Fruit fly (Drosophila melanogaster): Measurements from ENCODE around the gene CG42445.

Gene CG42445

DNA sequence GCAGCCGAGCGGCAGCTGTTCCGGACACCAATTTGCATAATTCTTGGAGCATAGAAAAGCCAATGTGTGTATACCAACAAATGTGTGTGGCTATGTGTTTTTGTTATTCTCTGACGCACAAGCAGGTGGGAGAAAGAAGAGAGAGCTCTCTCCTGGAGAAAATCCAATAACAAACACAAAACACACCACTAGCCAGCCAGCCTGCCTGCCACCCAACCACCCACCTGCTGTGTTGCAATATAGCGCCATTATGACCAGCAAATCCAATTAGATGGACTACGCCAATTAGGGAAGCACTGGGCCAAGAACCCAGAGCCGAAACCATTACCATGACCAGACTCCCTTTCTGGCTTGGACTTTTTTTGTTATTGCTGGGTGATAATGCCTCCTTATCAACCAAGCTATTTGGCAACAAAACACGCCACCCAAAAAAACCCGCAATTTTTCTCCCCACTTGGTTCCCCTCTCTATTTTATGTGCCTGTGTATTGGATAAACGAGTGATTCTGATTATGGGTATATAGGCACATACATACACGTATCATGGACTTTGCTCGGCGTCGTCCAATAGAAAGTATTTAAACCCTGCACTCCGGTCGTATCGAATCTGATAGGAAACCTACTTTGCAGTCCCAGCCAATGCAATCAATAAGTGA, 30.2 kb downstream of the CG42445 start:
- TF ChIP-seq Mnt (GFP tag; optimal IDR thresholded peaks at IDR 0.05) (peak; percentile 60), bab1 (GFP tag; optimal IDR thresholded peaks at IDR 0.05) (no peak), CG1620 (GFP tag; optimal IDR thresholded peaks at IDR 0.05) (no peak), pad (GFP tag; optimal IDR thresholded peaks at IDR 0.05) (peak; percentile 54), toe (GFP tag; optimal IDR thresholded peaks at IDR 0.05) (peak; percentile 34), CG14711 (tag; optimal IDR thresholded peaks at IDR 0.05) (peak; percentile 27), CG7045 (GFP tag; optimal IDR thresholded peaks at IDR 0.05) (peak; percentile 38), CG5204 (GFP tag; optimal IDR thresholded peaks at IDR 0.05) (peak; percentile 42), CG12768 (GFP tag; optimal IDR thresholded peaks at IDR 0.05) (peak; percentile 72), cic (GFP tag; optimal IDR thresholded peaks at IDR 0.05) (peak; percentile 6)

- TF ChIP-seq CG12768 (GFP tag; optimal IDR thresholded peaks at IDR 0.05) (peak; percentile 95), toe (GFP tag; optimal IDR thresholded peaks at IDR 0.05) (peak; percentile 96), Mnt (GFP tag; optimal IDR thresholded peaks at IDR 0.05) (peak; percentile 89), ovo (GFP tag; optimal IDR thresholded peaks at IDR 0.05) (peak; percentile 97), Crg-1 (GFP tag; optimal IDR thresholded peaks at IDR 0.05) (peak; percentile 96), cnc (optimal IDR thresholded peaks at IDR 0.05) (no peak), bab1 (GFP tag; optimal IDR thresholded peaks at IDR 0.05) (peak; percentile 97), Clk (GFP tag; optimal IDR thresholded peaks at IDR 0.05) (peak; percentile 92), tj (GFP tag; optimal IDR thresholded peaks at IDR 0.05) (peak; percentile 93), CG1620 (GFP tag; optimal IDR thresholded peaks at IDR 0.05) (peak; percentile 90), Hr96 (GFP tag; optimal IDR thresholded peaks at IDR 0.05) (no peak), CG33017 (tag; optimal IDR thresholded peaks at IDR 0.05) (peak; percentile 95), CG11617 (GFP tag; optimal IDR thresholded peaks at IDR 0.05) (peak; percentile 97), CG14711 (tag; optimal IDR thresholded peaks at IDR 0.05) (peak; percentile 97), CG7101 (tag; optimal IDR thresholded peaks at IDR 0.05) (peak; percentile 98), CG5204 (GFP tag; optimal IDR thresholded peaks at IDR 0.05) (peak; percentile 90), pad (GFP tag; optimal IDR thresholded peaks at IDR 0.05) (peak; percentile 88), kay (GFP tag; ENCODE audit: borderline replicate concordance) (no peak), cic (GFP tag; optimal IDR thresholded peaks at IDR 0.05) (peak; percentile 87), CG7045 (GFP tag; optimal IDR thresholded peaks at IDR 0.05) (peak; percentile 96)
These were observed 30.9 kb downstream of the CG42445 start, which contains the start of the genes Cds and Uba2 for dm6 chr3L:8127712-8128210. Gene Cds (plus strand): TSS chr3L:8127762. Gene Uba2 (minus strand): TSS chr3L:8127818.

dm6 chr3L:8124481-8125359, 34.0 kb downstream of the CG42445 start, which contains the start of the genes CG7550 and mRpL36:
Gene CG7550 (minus strand): TSS chr3L:8124531.
Gene mRpL36 (minus strand): TSS chr3L:8125132.
- TF ChIP-seq CG11617 (GFP tag; optimal IDR thresholded peaks at IDR 0.05) (peak; percentile 3), bab1 (GFP tag; optimal IDR thresholded peaks at IDR 0.05) (no peak), CG12768 (GFP tag; optimal IDR thresholded peaks at IDR 0.05) (no peak), cnc (optimal IDR thresholded peaks at IDR 0.05) (no peak)

DNA sequence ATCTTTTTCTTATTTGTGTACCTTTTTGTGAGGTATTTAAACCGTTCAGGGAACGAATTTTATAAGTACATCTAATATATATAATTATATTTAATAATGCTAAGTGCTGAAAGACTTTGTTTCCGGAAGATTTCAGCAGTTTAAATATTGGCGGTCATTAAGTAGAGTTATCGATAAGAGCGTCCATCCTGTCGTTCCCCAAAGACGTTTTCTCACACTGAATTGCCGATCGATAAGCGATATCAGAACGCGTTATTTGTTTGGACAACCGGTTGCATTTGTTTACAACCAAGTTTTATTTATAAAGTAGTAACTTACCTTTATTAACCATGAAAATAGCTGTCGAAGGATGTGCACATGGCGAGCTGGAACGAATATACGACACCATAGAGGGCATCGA, 37.1 kb downstream of the CG42445 start, which contains the start of gene ldbr:
TSS of gene ldbr (plus strand) at position 238 of the 400 bp plus-strand sequence.
- TF ChIP-seq toe (GFP tag; optimal IDR thresholded peaks at IDR 0.05) (no peak), pad (GFP tag; optimal IDR thresholded peaks at IDR 0.05) (peak; percentile 17), CG14711 (tag; optimal IDR thresholded peaks at IDR 0.05) (peak; percentile 44), CG1620 (GFP tag; optimal IDR thresholded peaks at IDR 0.05) (peak; percentile 36), ovo (GFP tag; optimal IDR thresholded peaks at IDR 0.05) (no peak), tj (GFP tag; optimal IDR thresholded peaks at IDR 0.05) (no peak), Crg-1 (GFP tag; optimal IDR thresholded peaks at IDR 0.05) (peak; percentile 18), CG12768 (GFP tag; optimal IDR thresholded peaks at IDR 0.05) (no peak), cic (GFP tag; optimal IDR thresholded peaks at IDR 0.05) (peak; percentile 13), CG33017 (tag; optimal IDR thresholded peaks at IDR 0.05) (peak; percentile 44), CG11617 (GFP tag; optimal IDR thresholded peaks at IDR 0.05) (peak; percentile 29), Hr96 (GFP tag; optimal IDR thresholded peaks at IDR 0.05) (no peak), Mnt (GFP tag; optimal IDR thresholded peaks at IDR 0.05) (peak; percentile 56), CG7045 (GFP tag; optimal IDR thresholded peaks at IDR 0.05) (no peak), cnc (optimal IDR thresholded peaks at IDR 0.05) (no peak), CG7101 (tag; optimal IDR thresholded peaks at IDR 0.05) (peak; percentile 61), kay (GFP tag; ENCODE audit: borderline replicate concordance) (no peak), bab1 (GFP tag; optimal IDR thresholded peaks at IDR 0.05) (peak; percentile 71), Clk (GFP tag; optimal IDR thresholded peaks at IDR 0.05) (no peak), CG5204 (GFP tag; optimal IDR thresholded peaks at IDR 0.05) (no peak)

DNA sequence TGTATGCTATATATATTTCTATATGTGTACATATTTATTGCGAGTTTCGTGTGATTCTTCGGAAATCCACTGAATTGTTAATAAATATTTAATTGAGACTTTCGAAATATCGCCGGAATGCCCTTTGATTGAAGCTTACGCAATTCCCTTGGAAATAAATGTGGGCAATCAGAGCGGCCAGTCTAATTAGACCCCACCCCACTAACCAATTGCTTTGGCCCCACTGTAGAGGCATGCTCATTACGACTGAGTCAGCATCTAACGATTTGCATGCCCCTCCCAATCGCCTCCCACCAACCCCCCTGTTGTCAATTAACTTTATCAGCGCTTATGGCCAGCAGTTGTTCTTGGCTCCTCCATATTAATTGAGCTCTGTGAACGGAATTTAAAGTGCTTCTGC, 41.9 kb downstream of the CG42445 start:
- peak; percentile 20 for TF ChIP-seq CG12768 (GFP tag; optimal IDR thresholded peaks at IDR 0.05)
- TF ChIP-seq tj (GFP tag; optimal IDR thresholded peaks at IDR 0.05): peak; percentile 91
- TF ChIP-seq Mnt (GFP tag; optimal IDR thresholded peaks at IDR 0.05): no peak

Data from whole organism, adult.